Fruit fly (Drosophila melanogaster) whole organism, prepupa: Measurements from ENCODE around the gene swm.

ENCODE experiments used
- CG10631 ChIP-seq: fragments of 200-800 bp; sonication (Bioruptor generic); optimal IDR thresholded peaks from 2 replicates; lab custom pipeline; 2016; ENCODE audit warnings: missing biosample characterization, missing genetic modification characterization
- CG10669 ChIP-seq: fragments of 200-800 bp; sonication (Bioruptor generic); optimal IDR thresholded peaks from 3 replicates; lab custom pipeline; 2018; ENCODE audit warnings: missing biosample characterization, mild to moderate bottlenecking, missing genetic modification characterization, moderate library complexity
- CG11294 ChIP-seq: fragments of 200-800 bp; sonication (Bioruptor generic); IDR thresholded peaks from 2 replicates; pipeline ENCODE4 v1.3.6; 2022; ENCODE audit warnings: missing biosample characterization, missing genetic modification characterization
- CG11762 ChIP-seq: fragments of 200-800 bp; sonication (Bioruptor generic); optimal IDR thresholded peaks from 3 replicates; lab custom pipeline; 2016; ENCODE audit warnings: missing biosample characterization, missing genetic modification characterization; ENCODE audit not compliant: insufficient read depth
- CG1621 ChIP-seq: fragments of 200-800 bp; sonication (Bioruptor generic); optimal IDR thresholded peaks from 3 replicates; lab custom pipeline; 2018; ENCODE audit warnings: missing biosample characterization, mild to moderate bottlenecking, missing genetic modification characterization
- CG16779 ChIP-seq: fragments of 200-800 bp; sonication (Bioruptor generic); optimal IDR thresholded peaks from 3 replicates; lab custom pipeline; 2017; ENCODE audit warnings: missing biosample characterization, mild to moderate bottlenecking, missing genetic modification characterization
- CG3032 ChIP-seq: fragments of 200-800 bp; optimal IDR thresholded peaks from 2 replicates; lab custom pipeline; 2019; ENCODE audit warnings: missing biosample characterization, mild to moderate bottlenecking, missing genetic modification characterization, moderate library complexity
- CG31627 ChIP-seq: fragments of 200-800 bp; sonication (Bioruptor generic); optimal IDR thresholded peaks from 3 replicates; lab custom pipeline; 2016; ENCODE audit warnings: missing biosample characterization, missing genetic modification characterization
- CG3919 ChIP-seq: fragments of 200-800 bp; sonication (Bioruptor generic); optimal IDR thresholded peaks from 3 replicates; lab custom pipeline; 2016; ENCODE audit warnings: missing biosample characterization, missing genetic modification characterization
- CG7368 ChIP-seq: fragments of 200-800 bp; sonication (Bioruptor generic); optimal IDR thresholded peaks from 3 replicates; lab custom pipeline; 2016; ENCODE audit warnings: missing biosample characterization, missing genetic modification characterization
- CG8119 ChIP-seq: fragments of 200-800 bp; sonication (Bioruptor generic); IDR thresholded peaks from 3 replicates; pipeline ENCODE4 v1.3.6; 2022; ENCODE audit warnings: missing biosample characterization, missing genetic modification characterization
- CG8632 ChIP-seq: fragments of 200-800 bp; sonication (Bioruptor generic); optimal IDR thresholded peaks from 3 replicates; lab custom pipeline; 2016; ENCODE audit warnings: missing biosample characterization, missing genetic modification characterization
- Eip75B ChIP-seq: fragments of 200-800 bp; sonication (Bioruptor generic); optimal IDR thresholded peaks from 3 replicates; lab custom pipeline; 2016; ENCODE audit warnings: missing biosample characterization, missing genetic modification characterization
- Eip78C ChIP-seq: fragments of 200-800 bp; sonication (Bioruptor generic); peaks from one replicate; lab custom pipeline; 2016; ENCODE audit warnings: missing biosample characterization, missing genetic modification characterization
- Eip93F ChIP-seq: fragments of 200-800 bp; sonication (Bioruptor generic); optimal IDR thresholded peaks from 2 replicates; lab custom pipeline; 2016; ENCODE audit warnings: missing biosample characterization, mild to moderate bottlenecking, missing genetic modification characterization
- Ets96B ChIP-seq: fragments of 200-800 bp; optimal IDR thresholded peaks from 2 replicates; lab custom pipeline; 2019; ENCODE audit warnings: missing biosample characterization, mild to moderate bottlenecking, missing genetic modification characterization, moderate library complexity
- Hr38 ChIP-seq: sonication (Bioruptor generic); optimal IDR thresholded peaks from 2 replicates; lab custom pipeline; 2016; ENCODE audit warnings: missing biosample characterization, missing genetic modification characterization
- Hr4 ChIP-seq: fragments of 200-800 bp; sonication (Bioruptor generic); optimal IDR thresholded peaks from 3 replicates; lab custom pipeline; 2016; ENCODE audit warnings: missing biosample characterization, missing genetic modification characterization
- Lpt ChIP-seq: fragments of 200-800 bp; sonication (Bioruptor generic); optimal IDR thresholded peaks from 3 replicates; lab custom pipeline; 2016; ENCODE audit warnings: missing biosample characterization, missing genetic modification characterization
- OdsH ChIP-seq: fragments of 200-800 bp; sonication (Bioruptor generic); optimal IDR thresholded peaks from 3 replicates; lab custom pipeline; 2016; ENCODE audit warnings: missing biosample characterization, missing genetic modification characterization
- Smox ChIP-seq: fragments of 200-800 bp; sonication (Bioruptor generic); optimal IDR thresholded peaks from 3 replicates; lab custom pipeline; 2016; ENCODE audit warnings: missing biosample characterization, missing genetic modification characterization
- Sox102F ChIP-seq: fragments of 200-800 bp; sonication (Bioruptor generic); optimal IDR thresholded peaks from 2 replicates; lab custom pipeline; 2016; ENCODE audit warnings: missing biosample characterization, mild to moderate bottlenecking, missing genetic modification characterization
- Sox14 ChIP-seq: fragments of 200-800 bp; sonication (Bioruptor generic); optimal IDR thresholded peaks from 3 replicates; lab custom pipeline; 2016; ENCODE audit warnings: missing biosample characterization, missing genetic modification characterization
- achi ChIP-seq: fragments of 200-800 bp; sonication (Bioruptor generic); optimal IDR thresholded peaks from 3 replicates; lab custom pipeline; 2016; ENCODE audit warnings: missing biosample characterization, missing genetic modification characterization
- cyc ChIP-seq: fragments of 200-800 bp; sonication (Bioruptor generic); optimal IDR thresholded peaks from 3 replicates; lab custom pipeline; 2016; ENCODE audit warnings: missing biosample characterization, missing genetic modification characterization
- dac ChIP-seq: fragments of 200-800 bp; sonication (Bioruptor generic); optimal IDR thresholded peaks from 2 replicates; lab custom pipeline; 2017; ENCODE audit warnings: missing biosample characterization, mild to moderate bottlenecking, missing genetic modification characterization
- dsx ChIP-seq: fragments of 200-800 bp; optimal IDR thresholded peaks from 3 replicates; lab custom pipeline; 2019; ENCODE audit warnings: missing biosample characterization, mild to moderate bottlenecking, missing genetic modification characterization, moderate library complexity; ENCODE audit not compliant: poor library complexity, severe bottlenecking
- eg ChIP-seq: fragments of 200-800 bp; sonication (Bioruptor generic); IDR thresholded peaks from 3 replicates; pipeline ENCODE4 v1.3.6; 2022; ENCODE audit warnings: missing biosample characterization, missing genetic modification characterization
- esn ChIP-seq: fragments of 200-800 bp; sonication (Bioruptor generic); optimal IDR thresholded peaks from 2 replicates; lab custom pipeline; 2016; ENCODE audit warnings: missing biosample characterization, mild to moderate bottlenecking, missing genetic modification characterization, moderate library complexity
- fd85E ChIP-seq: fragments of 200-800 bp; sonication (Bioruptor generic); optimal IDR thresholded peaks from 3 replicates; lab custom pipeline; 2016; ENCODE audit warnings: missing biosample characterization, missing genetic modification characterization
- net ChIP-seq: fragments of 200-800 bp; sonication (Bioruptor generic); optimal IDR thresholded peaks from 3 replicates; lab custom pipeline; 2016; ENCODE audit warnings: missing biosample characterization, missing genetic modification characterization
- pdm3 ChIP-seq: fragments of 200-800 bp; sonication (Bioruptor generic); optimal IDR thresholded peaks from 3 replicates; lab custom pipeline; 2016; ENCODE audit warnings: missing biosample characterization, missing genetic modification characterization
- salr ChIP-seq, 2 experiments: fragments of 200-800 bp; sonication (Bioruptor generic); optimal IDR thresholded peaks; 3 replicates each; lab custom pipeline; 2016 to 2018; ENCODE audit warnings: missing biosample characterization in 2 of 2, missing genetic modification characterization in 2 of 2, mild to moderate bottlenecking in 1 of 2
- spab ChIP-seq: fragments of 200-800 bp; sonication (Bioruptor generic); optimal IDR thresholded peaks from 2 replicates; lab custom pipeline; 2017; ENCODE audit warnings: missing biosample characterization, mild to moderate bottlenecking, missing genetic modification characterization, missing genetic modification reagents
- ss ChIP-seq, 2 experiments: fragments of 200-800 bp; sonication (Bioruptor generic); optimal IDR thresholded peaks; 2 replicates in 1 of 2; 3 replicates in 1 of 2; lab custom pipeline; 2017 to 2018; ENCODE audit warnings: mild to moderate bottlenecking in 2 of 2, missing biosample characterization in 2 of 2, missing genetic modification characterization in 2 of 2, moderate library complexity in 1 of 2
- topi ChIP-seq: fragments of 200-800 bp; sonication (Bioruptor generic); optimal IDR thresholded peaks from 3 replicates; lab custom pipeline; 2016; ENCODE audit warnings: missing biosample characterization, missing genetic modification characterization

swm gene

dm6 chr2L:19489997-19490461 lies 3.0 kb upstream of the swm start, which contains the start of the genes CG10194 and CG18094 (continued):
- no peak for TF ChIP-seq topi
- TF ChIP-seq cyc (GFP tag; lab: Kevin White, UChicago): peak; percentile 60
- no peak for TF ChIP-seq Eip78C
- TF ChIP-seq Hr38 (GFP tag; lab: Kevin White, UChicago): no peak
- TF ChIP-seq CG7368 (GFP tag; lab: Kevin White, UChicago): no peak
- TF ChIP-seq CG8119 (GFP tag; lab: Robert Waterston, UW): peak; percentile 60; the same call in 2 of the 3 replicates
- TF ChIP-seq dsx (GFP tag; lab: Kevin White, UChicago): no peak
- TF ChIP-seq Sox14 (GFP tag; lab: Kevin White, UChicago): no peak

- TF ChIP-seq CG1621 (tag; lab: Kevin White, UChicago) (no peak), achi (GFP tag; lab: Kevin White, UChicago) (no peak), pdm3 (GFP tag; lab: Kevin White, UChicago) (no peak), Eip75B (no peak), spab (no peak), ss (GFP tag; optimal IDR thresholded peaks at IDR 0.05; lab: Kevin White, UChicago) (no peak), salr (GFP tag; optimal IDR thresholded peaks at IDR 0.05; lab: Kevin White, UChicago) (no peak), CG11294 (GFP tag; lab: Robert Waterston, UW) (no peak), CG3032 (tag; lab: Kevin White, UChicago) (no peak), OdsH (no peak), CG8632 (GFP tag; lab: Kevin White, UChicago) (no peak), CG3919 (GFP tag; lab: Kevin White, UChicago) (no peak), net (GFP tag; lab: Kevin White, UChicago) (no peak), eg (GFP tag; lab: Robert Waterston, UW) (no peak), CG10631 (GFP tag; lab: Kevin White, UChicago) (no peak), Sox102F (no peak), Eip93F (GFP tag; lab: Kevin White, UChicago) (no peak), dsx (GFP tag; lab: Kevin White, UChicago) (no peak)
These were observed 4.9 kb downstream of the swm start, which contains the start of gene Top3alpha for dm6 chr2L:19497983-19498382. Gene Top3alpha, plus strand, starts transcription at chr2L:19498168.

dm6 chr2L:19506323-19506722 lies 13.3 kb downstream of the swm start:
- TF ChIP-seq CG16779 (tag; lab: Kevin White, UChicago): no peak
- TF ChIP-seq salr (GFP tag; optimal IDR thresholded peaks at IDR 0.05; lab: Kevin White, UChicago): no peak
- no peak for TF ChIP-seq CG31627 (GFP tag; lab: Kevin White, UChicago)
- TF ChIP-seq CG10631 (GFP tag; lab: Kevin White, UChicago): no peak
- TF ChIP-seq pdm3 (GFP tag; lab: Kevin White, UChicago): no peak
- no peak for TF ChIP-seq CG3032 (tag; lab: Kevin White, UChicago)
- no peak for TF ChIP-seq CG8119 (GFP tag; lab: Robert Waterston, UW)
- no peak for TF ChIP-seq Hr4 (GFP tag; lab: Kevin White, UChicago)
- TF ChIP-seq dac: no peak
- TF ChIP-seq dsx (GFP tag; lab: Kevin White, UChicago): no peak
- TF ChIP-seq Ets96B (tag; lab: Kevin White, UChicago): no peak
- no peak for TF ChIP-seq CG11294 (GFP tag; lab: Robert Waterston, UW)
- no peak for TF ChIP-seq CG7368 (GFP tag; lab: Kevin White, UChicago)
- no peak for TF ChIP-seq fd85E
- no peak for TF ChIP-seq net (GFP tag; lab: Kevin White, UChicago)
- no peak for TF ChIP-seq esn (GFP tag; lab: Kevin White, UChicago)
- TF ChIP-seq Lpt (GFP tag; lab: Kevin White, UChicago): no peak
- TF ChIP-seq CG11762 (GFP tag; lab: Kevin White, UChicago): no peak
- TF ChIP-seq Smox (GFP tag; lab: Kevin White, UChicago): no peak
- no peak for TF ChIP-seq CG10669 (GFP tag; lab: Kevin White, UChicago)
